Worm (Caenorhabditis elegans): ENCODE data around the gene btb-8.

ce11 chrII:1682218-1682617 lies 40.4 kb upstream of the btb-8 start, which contains the start of gene fbxb-26:
- TF ChIP-seq unc-39 (tag; optimal IDR thresholded peaks at IDR 0.05) (no peak), lsy-2 (tag; optimal IDR thresholded peaks at IDR 0.05) (no peak), nhr-25 (tag; optimal IDR thresholded peaks at IDR 0.05; ENCODE audit: borderline replicate concordance, insufficient read depth) (no peak), nhr-41 (GFP tag; IDR thresholded peaks at IDR 0.05) (no peak), aha-1 (tag) (no peak), daf-12 (tag; optimal IDR thresholded peaks at IDR 0.05) (no peak), lin-39 (tag; optimal IDR thresholded peaks at IDR 0.05) (no peak), dve-1 (tag; optimal IDR thresholded peaks at IDR 0.05; ENCODE audit: insufficient read depth) (no peak), nhr-28 (tag; optimal IDR thresholded peaks at IDR 0.05) (no peak), ceh-28 (tag; optimal IDR thresholded peaks at IDR 0.05) (no peak), rbr-2 (tag; optimal IDR thresholded peaks at IDR 0.05) (no peak), zip-11 (GFP tag; IDR thresholded peaks at IDR 0.05) (no peak), zag-1 (tag; optimal IDR thresholded peaks at IDR 0.05) (no peak), fkh-10 (GFP tag; optimal IDR thresholded peaks at IDR 0.05) (no peak)
